Worm (Caenorhabditis elegans) whole organism, L2 larva: Measurements from ENCODE around the gene fbxa-114.

Source experiments
- F13H6.1 ChIP-seq: sonication (generic microtip); optimal IDR thresholded peaks from 2 replicates; lab custom pipeline; 2016; ENCODE audit warnings: missing genetic modification characterization, missing compliant biosample characterization
- fos-1 ChIP-seq: fragments of 150-350 bp; optimal IDR thresholded peaks from 2 replicates; lab custom pipeline; 2014; ENCODE audit warnings: missing biosample characterization, missing genetic modification characterization
- unc-39 ChIP-seq: fragments of 150-350 bp; optimal IDR thresholded peaks from 2 replicates; lab custom pipeline; 2014; ENCODE audit warnings: missing biosample characterization, missing genetic modification characterization

DNA sequence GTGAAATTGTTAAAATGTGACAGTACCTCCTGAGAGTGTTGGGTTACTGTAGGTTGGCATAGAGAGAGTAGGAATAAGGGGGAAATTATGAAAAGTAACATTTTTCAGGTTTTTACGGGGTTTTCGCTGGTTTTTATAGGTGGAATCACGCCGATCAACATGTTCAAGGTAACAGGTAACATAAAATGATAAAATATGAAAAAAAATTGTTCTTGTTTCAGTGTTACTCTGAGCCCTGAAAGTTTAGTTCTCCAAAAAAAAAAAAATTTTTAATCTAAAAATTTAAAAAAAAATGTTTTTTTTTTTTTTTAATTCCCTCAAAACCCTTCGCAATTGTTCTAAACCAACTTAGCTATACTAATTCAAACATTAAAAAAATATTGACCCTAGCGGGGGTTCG, 32.3 kb downstream of the fbxa-114 start, which contains the start of gene Y113G7B.15:
- TF ChIP-seq unc-39 (tag; lab: Kevin White, UChicago) (no peak), fos-1 (tag; lab: Kevin White, UChicago) (no peak), F13H6.1 (tag; lab: Kevin White, UChicago) (no peak)
